Worm (Caenorhabditis elegans): ENCODE data around the gene str-101.
"Not testable (repeated sequence)": the region's sequence is repeated elsewhere in the genome, so short reads cannot be mapped to it uniquely, and the experiment has no call there.

The str-101 gene

ce11 chrV:15670139-15670538 is 41.7 kb downstream of the str-101 start, which contains the start of gene K06B4.15:
Gene K06B4.15 (plus strand): TSS chrV:15670439.
- TF ChIP-seq F13H6.1, ceh-2, ceh-24 (tag; optimal IDR thresholded peaks at IDR 0.05): not testable (repeated sequence)

DNA sequence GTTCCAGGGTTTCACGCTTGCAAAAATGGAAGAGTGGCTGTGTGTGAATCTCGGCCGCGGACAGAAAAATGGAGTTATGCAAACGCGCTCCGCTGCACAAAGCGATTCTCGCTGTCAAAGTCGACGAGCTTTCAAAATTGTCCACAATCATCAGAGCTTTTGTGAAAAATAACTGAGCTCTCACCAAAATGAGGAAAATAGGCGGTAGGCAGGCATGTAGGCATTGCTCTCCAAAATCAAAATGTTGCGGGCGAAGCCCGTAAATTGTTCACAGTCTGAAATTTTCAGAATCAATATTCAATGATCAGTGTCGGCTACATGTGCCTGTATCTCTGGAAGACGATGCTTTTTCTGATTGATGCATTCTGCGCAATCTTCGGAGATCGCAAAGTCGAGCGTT is 42.9 kb downstream of the str-101 start, which contains the start of gene K06B4.4:
K06B4.4 (plus strand) TSS at position 301 of the 400 bp plus-strand sequence.
- no peak for TF ChIP-seq hlh-13 (GFP tag; optimal IDR thresholded peaks at IDR 0.05)
- TF ChIP-seq pat-9 (tag; optimal IDR thresholded peaks at IDR 0.05): no peak
- no peak for TF ChIP-seq F13H6.1 (tag; optimal IDR thresholded peaks at IDR 0.05)
- no peak for TF ChIP-seq K02D7.2 (tag; optimal IDR thresholded peaks at IDR 0.05)
- no peak for TF ChIP-seq ceh-14 (tag; optimal IDR thresholded peaks at IDR 0.05)
- no peak for TF ChIP-seq sdc-2 (tag; optimal IDR thresholded peaks at IDR 0.05)
- TF ChIP-seq T23F11.4 (GFP tag; optimal IDR thresholded peaks at IDR 0.05): no peak
- no peak for TF ChIP-seq tbx-2 (tag; optimal IDR thresholded peaks at IDR 0.05)

- TF ChIP-seq rnt-1 (tag; optimal IDR thresholded peaks at IDR 0.05); unc-42 (tag; optimal IDR thresholded peaks at IDR 0.05); fkh-10 (GFP tag; optimal IDR thresholded peaks at IDR 0.05): not testable (repeated sequence)
Measured at ce11 chrV:15668200-15668599, 43.6 kb downstream of the str-101 start, which contains the start of gene F53E4.1. Gene F53E4.1 (minus strand): TSS chrV:15668300.

ce11 chrV:15666718-15667117 is 45.1 kb downstream of the str-101 start:
- no peak for TF ChIP-seq ceh-22 (tag; optimal IDR thresholded peaks at IDR 0.05)
- TF ChIP-seq C38D4.7 (GFP tag; optimal IDR thresholded peaks at IDR 0.05): no peak
- TF ChIP-seq hlh-30 (tag; optimal IDR thresholded peaks at IDR 0.05; ENCODE audit: insufficient read depth): no peak
- peak; percentile 5 for TF ChIP-seq pqm-1 (tag; optimal IDR thresholded peaks at IDR 0.05)
- TF ChIP-seq ceh-19 (GFP tag; optimal IDR thresholded peaks at IDR 0.05): no peak
- TF ChIP-seq npax-4 (tag; optimal IDR thresholded peaks at IDR 0.05): no peak
- no peak for TF ChIP-seq madf-2 (tag; optimal IDR thresholded peaks at IDR 0.05)
- peak; percentile 75 for TF ChIP-seq elt-2 (tag; optimal IDR thresholded peaks at IDR 0.05)

DNA sequence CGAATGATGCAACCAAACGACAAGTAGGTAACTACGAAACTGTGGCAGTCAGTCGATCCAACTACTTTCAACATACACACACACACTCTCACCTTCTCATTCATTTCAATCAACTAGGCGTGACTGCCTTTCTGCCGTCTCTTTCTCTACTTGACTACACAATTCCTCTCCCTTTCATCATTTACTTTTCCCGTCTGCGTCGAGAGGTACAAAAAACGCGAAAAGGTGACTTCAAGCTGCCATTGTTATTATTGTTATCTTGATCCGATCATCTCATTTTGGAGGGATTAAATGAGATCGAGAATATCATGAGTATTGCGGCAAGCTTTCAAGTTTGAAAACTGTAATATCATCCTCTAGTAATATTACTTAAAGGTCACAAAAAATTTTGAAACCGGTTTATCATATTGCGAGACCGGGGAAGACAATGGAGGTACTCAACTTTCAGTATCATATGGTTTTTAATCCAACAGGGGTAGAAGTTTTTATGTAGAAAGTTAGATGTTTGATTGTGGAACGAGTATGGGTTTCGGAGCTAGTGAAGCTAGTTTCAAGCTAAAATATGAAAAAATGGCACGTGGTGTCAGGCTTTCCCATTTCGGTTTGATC is 47.6 kb downstream of the str-101 start:
- peak; percentile 62 for TF ChIP-seq pax-1 (tag; optimal IDR thresholded peaks at IDR 0.05)
- TF ChIP-seq dve-1 (tag; optimal IDR thresholded peaks at IDR 0.05): peak; percentile 57
- TF ChIP-seq ceh-31 (tag; optimal IDR thresholded peaks at IDR 0.05): peak; percentile 22
- peak; percentile 17 for TF ChIP-seq rnt-1 (tag; optimal IDR thresholded peaks at IDR 0.05)
- TF ChIP-seq unc-55 (GFP tag; optimal IDR thresholded peaks at IDR 0.05): peak; percentile 60
- TF ChIP-seq nfya-1 (tag; optimal IDR thresholded peaks at IDR 0.05): no peak
- peak; percentile 20 for TF ChIP-seq ceh-18 (tag; optimal IDR thresholded peaks at IDR 0.05)
- no peak for TF ChIP-seq eyg-1 (tag; optimal IDR thresholded peaks at IDR 0.05)

DNA sequence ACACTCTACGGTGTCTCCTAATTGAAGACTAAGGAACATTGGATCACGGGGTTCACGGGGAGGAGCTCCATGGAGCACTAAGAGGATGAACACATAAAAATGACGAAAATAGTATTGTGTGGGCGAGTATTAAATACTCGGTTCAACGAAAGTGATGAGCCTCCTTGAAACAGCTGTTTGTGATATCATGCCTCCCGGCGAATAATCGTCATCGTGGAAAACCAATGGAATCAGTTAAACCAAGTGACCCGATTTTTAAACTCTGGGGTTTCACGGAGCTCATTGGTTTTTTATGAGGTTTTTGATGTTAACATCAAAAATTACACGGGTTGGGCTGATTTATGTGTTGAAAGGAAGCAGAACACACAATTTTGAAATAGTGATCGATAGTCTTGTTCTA is 50.2 kb downstream of the str-101 start:
- no peak for TF ChIP-seq unc-3 (GFP tag; conservative IDR thresholded peaks at IDR 0.05)
- no peak for TF ChIP-seq unc-3 (tag; optimal IDR thresholded peaks at IDR 0.05)
- no peak for TF ChIP-seq ceh-6 (GFP tag; optimal IDR thresholded peaks at IDR 0.05)
- TF ChIP-seq ceh-24 (tag; optimal IDR thresholded peaks at IDR 0.05): no peak
- no peak for TF ChIP-seq K02D7.2 (tag; optimal IDR thresholded peaks at IDR 0.05)
- no peak for TF ChIP-seq C08G9.2 (tag; optimal IDR thresholded peaks at IDR 0.05)
- TF ChIP-seq gmeb-2 (tag; optimal IDR thresholded peaks at IDR 0.05): no peak
- no peak for TF ChIP-seq hlh-30 (tag; optimal IDR thresholded peaks at IDR 0.05; ENCODE audit: insufficient read depth)
- no peak for TF ChIP-seq fkh-10 (GFP tag; optimal IDR thresholded peaks at IDR 0.05)
- TF ChIP-seq elt-2 (tag; optimal IDR thresholded peaks at IDR 0.05): no peak
- no peak for TF ChIP-seq sdc-2 (tag; optimal IDR thresholded peaks at IDR 0.05)
- TF ChIP-seq dmd-4 (tag; optimal IDR thresholded peaks at IDR 0.05; ENCODE audit: borderline replicate concordance): no peak
- TF ChIP-seq ceh-2 (tag; optimal IDR thresholded peaks at IDR 0.05): no peak
- no peak for TF ChIP-seq fkh-6 (tag; optimal IDR thresholded peaks at IDR 0.05)
- TF ChIP-seq ceh-34 (tag; optimal IDR thresholded peaks at IDR 0.05): no peak
- no peak for TF ChIP-seq nhr-11 (tag; optimal IDR thresholded peaks at IDR 0.05)
- TF ChIP-seq che-1 (tag; optimal IDR thresholded peaks at IDR 0.05): no peak
- TF ChIP-seq pha-4 (tag; optimal IDR thresholded peaks at IDR 0.05): no peak
